Worm (Caenorhabditis elegans) whole organism, early embryonic: ENCODE data around the gene F21D5.9.

Experiments used
- B0310.2 ChIP-seq: sonication (generic microtip); optimal IDR thresholded peaks from 2 replicates; lab custom pipeline; 2016; ENCODE audit warnings: mild to moderate bottlenecking, missing genetic modification characterization, missing compliant biosample characterization
- F13C5.2 ChIP-seq: sonication (generic microtip); optimal IDR thresholded peaks from 2 replicates; lab custom pipeline; 2017; ENCODE audit warnings: mild to moderate bottlenecking, missing genetic modification characterization, inconsistent platforms, missing compliant biosample characterization
- aly-1 ChIP-seq: sonication (generic microtip); optimal IDR thresholded peaks from 2 replicates; lab custom pipeline; 2016; ENCODE audit warnings: missing genetic modification characterization, missing compliant biosample characterization
- ama-1 ChIP-seq: fragments of 150-350 bp; optimal IDR thresholded peaks from 2 replicates; lab custom pipeline; 2014
- ceh-13 ChIP-seq: fragments of 200-800 bp; sonication (Bioruptor generic); optimal IDR thresholded peaks from 2 replicates; lab custom pipeline; 2018; ENCODE audit warnings: mild to moderate bottlenecking, missing genetic modification characterization, missing compliant biosample characterization
- ceh-36 ChIP-seq: sonication (generic microtip); optimal IDR thresholded peaks from 2 replicates; lab custom pipeline; 2016; ENCODE audit warnings: missing genetic modification characterization, inconsistent platforms, missing compliant biosample characterization
- ets-7 ChIP-seq: sonication (generic microtip); optimal IDR thresholded peaks from 2 replicates; lab custom pipeline; 2016; ENCODE audit warnings: missing genotype, missing genetic modification characterization, missing compliant biosample characterization
- flt-1 ChIP-seq: fragments of 200-800 bp; sonication (Bioruptor generic); IDR thresholded peaks from 2 replicates; pipeline ENCODE4 v1.3.6; 2022; ENCODE audit warnings: missing genetic modification characterization, missing compliant biosample characterization
- hmbx-1 ChIP-seq: sonication (generic microtip); optimal IDR thresholded peaks from 2 replicates; lab custom pipeline; 2016; ENCODE audit warnings: mild to moderate bottlenecking, missing genetic modification characterization, missing compliant biosample characterization
- hmg-4 ChIP-seq: fragments of 200-800 bp; sonication (Bioruptor generic); optimal IDR thresholded peaks from 2 replicates; lab custom pipeline; 2018; ENCODE audit warnings: mild to moderate bottlenecking, missing genetic modification characterization, missing compliant biosample characterization
- hnd-1 ChIP-seq: sonication (generic microtip); optimal IDR thresholded peaks from 2 replicates; lab custom pipeline; 2016; ENCODE audit warnings: missing genetic modification characterization, missing compliant biosample characterization
- pes-1 ChIP-seq: fragments of 200-800 bp; sonication (Bioruptor generic); IDR thresholded peaks from 2 replicates; pipeline ENCODE4 v1.3.6; 2022; ENCODE audit warnings: missing genetic modification reagents, missing genetic modification characterization, missing compliant biosample characterization
- scrt-1 ChIP-seq: fragments of 200-800 bp; sonication (Bioruptor generic); IDR thresholded peaks from 2 replicates; pipeline ENCODE4 v1.3.6; 2022; ENCODE audit warnings: missing genetic modification characterization, missing compliant biosample characterization
- sea-1 ChIP-seq: fragments of 200-800 bp; sonication (Bioruptor generic); conservative IDR thresholded peaks from 2 replicates; pipeline ENCODE4 v1.3.6; 2022; ENCODE audit warnings: missing genetic modification characterization, missing compliant biosample characterization
- tbx-11 ChIP-seq: fragments of 200-800 bp; sonication (Bioruptor generic); IDR thresholded peaks from 2 replicates; pipeline ENCODE4 v1.3.6; 2022; ENCODE audit warnings: missing genetic modification characterization, missing compliant biosample characterization
- tbx-37 ChIP-seq: fragments of 200-800 bp; sonication (Bioruptor generic); conservative IDR thresholded peaks from 2 replicates; pipeline ENCODE4 v1.3.6; 2022; ENCODE audit warnings: missing genetic modification reagents, missing genetic modification characterization, missing compliant biosample characterization
- tra-4 ChIP-seq: sonication (generic microtip); optimal IDR thresholded peaks from 2 replicates; lab custom pipeline; 2017; ENCODE audit warnings: missing genetic modification characterization, missing compliant biosample characterization

F21D5.9 gene

ce11 chrIV:8725345-8725744, 1.5 kb downstream of the F21D5.9 start, which contains the start of gene pgm-3:
Gene pgm-3, plus strand, starts transcription at chrIV:8725722.
- TF ChIP-seq ceh-36 (tag; lab: Kevin White, UChicago), result no peak
- no peak for TF ChIP-seq B0310.2 (tag; lab: Kevin White, UChicago)
- no peak for TF ChIP-seq tra-4
- TF ChIP-seq hmbx-1 (tag; lab: Kevin White, UChicago), result no peak
- no peak for TF ChIP-seq tbx-37 (GFP tag; lab: Robert Waterston, UW)
- TF ChIP-seq aly-1 (tag; lab: Kevin White, UChicago), result no peak
- TF ChIP-seq ama-1 (lab: Kevin White, UChicago), result no peak
- TF ChIP-seq F13C5.2 (tag; lab: Kevin White, UChicago), result no peak
- TF ChIP-seq scrt-1, result no peak
- no peak for TF ChIP-seq hmg-4 (GFP tag; lab: Kevin White, UChicago)
- no peak for TF ChIP-seq tbx-11 (GFP tag; lab: Robert Waterston, UW)
- TF ChIP-seq ceh-13 (GFP tag; lab: Kevin White, UChicago), result no peak
- TF ChIP-seq pes-1 (GFP tag; lab: Robert Waterston, UW), result no peak
- TF ChIP-seq ets-7 (tag; lab: Kevin White, UChicago), result no peak
- no peak for TF ChIP-seq hnd-1 (tag; lab: Kevin White, UChicago)
- TF ChIP-seq flt-1, result no peak
- no peak for TF ChIP-seq sea-1 (GFP tag; lab: Robert Waterston, UW)

- TF ChIP-seq pes-1 (GFP tag; lab: Robert Waterston, UW) (no peak), hmbx-1 (tag; lab: Kevin White, UChicago) (no peak), tbx-37 (GFP tag; lab: Robert Waterston, UW) (no peak), tra-4 (no peak), sea-1 (GFP tag; lab: Robert Waterston, UW) (no peak), ama-1 (lab: Kevin White, UChicago) (no peak), flt-1 (no peak), F13C5.2 (tag; lab: Kevin White, UChicago) (no peak), tbx-11 (GFP tag; lab: Robert Waterston, UW) (no peak), aly-1 (tag; lab: Kevin White, UChicago) (no peak), scrt-1 (no peak)
Observed at ce11 chrIV:8728122-8728521, 4.3 kb downstream of the F21D5.9 start, which contains the start of gene otub-3. Gene otub-3, plus strand, starts transcription at chrIV:8728177.

- TF ChIP-seq tbx-11 (GFP tag; lab: Robert Waterston, UW), result no peak
- no peak for TF ChIP-seq tbx-37 (GFP tag; lab: Robert Waterston, UW)
- no peak for TF ChIP-seq hmbx-1 (tag; lab: Kevin White, UChicago)
- TF ChIP-seq flt-1, result no peak
- TF ChIP-seq sea-1 (GFP tag; lab: Robert Waterston, UW), result no peak
- no peak for TF ChIP-seq ceh-36 (tag; lab: Kevin White, UChicago)
- TF ChIP-seq pes-1 (GFP tag; lab: Robert Waterston, UW), result no peak
- TF ChIP-seq F13C5.2 (tag; lab: Kevin White, UChicago), result no peak
Observed at ce11 chrIV:8729636-8730035, 5.8 kb downstream of the F21D5.9 start.

- TF ChIP-seq ama-1 (lab: Kevin White, UChicago) (no peak), hmg-4 (GFP tag; lab: Kevin White, UChicago) (no peak), ceh-36 (tag; lab: Kevin White, UChicago) (no peak), sea-1 (GFP tag; lab: Robert Waterston, UW) (no peak), hmbx-1 (tag; lab: Kevin White, UChicago) (no peak), tbx-11 (GFP tag; lab: Robert Waterston, UW) (no peak), scrt-1 (no peak), B0310.2 (tag; lab: Kevin White, UChicago) (no peak), F13C5.2 (tag; lab: Kevin White, UChicago) (no peak), hnd-1 (tag; lab: Kevin White, UChicago) (no peak), aly-1 (tag; lab: Kevin White, UChicago) (no peak), ceh-13 (GFP tag; lab: Kevin White, UChicago) (no peak), tbx-37 (GFP tag; lab: Robert Waterston, UW) (no peak), pes-1 (GFP tag; lab: Robert Waterston, UW) (no peak), flt-1 (no peak), ets-7 (tag; lab: Kevin White, UChicago) (no peak)
Observed at ce11 chrIV:8730469-8730868, 6.6 kb downstream of the F21D5.9 start, which contains the start of gene F21D5.3. Gene F21D5.3, plus strand, starts transcription at chrIV:8730815.

ce11 chrIV:8737354-8737753, 13.5 kb downstream of the F21D5.9 start:
- TF ChIP-seq ama-1 (lab: Kevin White, UChicago) (no peak), hmg-4 (GFP tag; lab: Kevin White, UChicago) (no peak), hnd-1 (tag; lab: Kevin White, UChicago) (no peak), tbx-37 (GFP tag; lab: Robert Waterston, UW) (no peak), sea-1 (GFP tag; lab: Robert Waterston, UW) (no peak), ets-7 (tag; lab: Kevin White, UChicago) (no peak), flt-1 (no peak), tbx-11 (GFP tag; lab: Robert Waterston, UW) (no peak), F13C5.2 (tag; lab: Kevin White, UChicago) (no peak), ceh-36 (tag; lab: Kevin White, UChicago) (no peak), aly-1 (tag; lab: Kevin White, UChicago) (no peak), ceh-13 (GFP tag; lab: Kevin White, UChicago) (no peak), tra-4 (no peak), pes-1 (GFP tag; lab: Robert Waterston, UW) (no peak), hmbx-1 (tag; lab: Kevin White, UChicago) (no peak), scrt-1 (no peak), B0310.2 (tag; lab: Kevin White, UChicago) (no peak)

- TF ChIP-seq pes-1 (GFP tag; lab: Robert Waterston, UW), result no peak
- no peak for TF ChIP-seq F13C5.2 (tag; lab: Kevin White, UChicago)
- TF ChIP-seq ama-1 (lab: Kevin White, UChicago), result no peak
- no peak for TF ChIP-seq ceh-13 (GFP tag; lab: Kevin White, UChicago)
- no peak for TF ChIP-seq tbx-37 (GFP tag; lab: Robert Waterston, UW)
- no peak for TF ChIP-seq hmbx-1 (tag; lab: Kevin White, UChicago)
- TF ChIP-seq hnd-1 (tag; lab: Kevin White, UChicago), result no peak
- no peak for TF ChIP-seq ets-7 (tag; lab: Kevin White, UChicago)
- no peak for TF ChIP-seq aly-1 (tag; lab: Kevin White, UChicago)
- no peak for TF ChIP-seq hmg-4 (GFP tag; lab: Kevin White, UChicago)
- no peak for TF ChIP-seq tra-4
Observed at ce11 chrIV:8737787-8738186, 14.0 kb downstream of the F21D5.9 start, which contains the start of gene F21D5.4. Gene F21D5.4, plus strand, starts transcription at chrIV:8738087.
